Worm (Caenorhabditis elegans) whole organism, L4 larva: ENCODE data around the gene ain-1.
A peak's percentile ranks its signal among the peaks of the same experiment; 100 is the strongest.

ENCODE experiments used
- attf-4 ChIP-seq: sonication (generic microtip); optimal IDR thresholded peaks from 3 replicates; lab custom pipeline; 2017; ENCODE audit warnings: missing biosample characterization, missing genetic modification characterization
- dmd-9 ChIP-seq: fragments of 200-800 bp; sonication (Bioruptor generic); IDR thresholded peaks from 2 replicates; pipeline ENCODE4 v1.3.6; 2022; ENCODE audit warnings: missing genetic modification reagents, missing genetic modification characterization, missing compliant biosample characterization
- lsy-2 ChIP-seq, 2 experiments: fragments of 150-350 bp in 1 of 2; sonication (generic microtip) in 1 of 2; optimal IDR thresholded peaks; 2 replicates each; lab custom pipeline; 2014 to 2017; ENCODE audit warnings: missing biosample characterization in 2 of 2, missing genetic modification characterization in 2 of 2
- mxl-3 ChIP-seq: fragments of 200-800 bp; sonication (Bioruptor generic); optimal IDR thresholded peaks from 2 replicates; lab custom pipeline; 2018; ENCODE audit warnings: mild to moderate bottlenecking, missing genetic modification characterization, missing compliant biosample characterization
- nhr-102 ChIP-seq: sonication (generic microtip); optimal IDR thresholded peaks from 2 replicates; lab custom pipeline; 2016; ENCODE audit warnings: mild to moderate bottlenecking, missing genetic modification characterization, moderate library complexity, missing compliant biosample characterization
- nhr-28 ChIP-seq: fragments of 150-350 bp; optimal IDR thresholded peaks from 2 replicates; lab custom pipeline; 2014; ENCODE audit warnings: missing biosample characterization, missing genetic modification characterization
- snpc-1.2 ChIP-seq: fragments of 200-800 bp; sonication (Bioruptor generic); IDR thresholded peaks from 2 replicates; pipeline ENCODE4 v1.3.6; 2022; ENCODE audit warnings: missing genetic modification reagents, missing genetic modification characterization, missing compliant biosample characterization
- unc-62 ChIP-seq, 3 experiments: fragments of 150-350 bp in 1 of 3; sonication (generic microtip); optimal IDR thresholded peaks in 2 of 3; peaks in 1 of 3; 1 replicate in 1 of 3; 2 replicates in 2 of 3; lab custom pipeline; 2014 to 2017; ENCODE audit warnings: missing biosample characterization in 3 of 3, missing genetic modification characterization in 3 of 3, missing genetic modification reagents in 3 of 3, missing genotype in 1 of 3

ain-1 gene

DNA sequence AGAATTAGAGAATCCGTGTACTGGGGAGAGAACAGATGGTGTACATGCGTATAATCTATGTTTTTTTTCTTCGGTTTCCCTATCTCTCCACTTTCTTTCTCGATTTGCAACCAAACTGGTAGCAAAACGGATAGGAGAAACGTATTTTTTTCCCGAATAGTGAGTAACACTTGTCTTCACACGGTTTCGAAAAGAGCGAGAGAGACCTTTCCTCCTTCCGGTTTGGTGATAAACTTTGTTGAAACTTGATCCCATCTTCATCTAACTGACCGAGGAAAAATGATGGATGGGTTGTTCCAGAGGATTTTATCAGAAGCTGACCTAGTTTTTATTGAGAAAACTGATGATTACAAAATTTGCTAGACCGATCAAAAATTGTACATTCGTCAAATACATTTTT is 45.1 kb downstream of the ain-1 start:
- TF ChIP-seq snpc-1.2 (GFP tag; lab: Robert Waterston, UW): no peak
- TF ChIP-seq unc-62 (GFP tag; optimal IDR thresholded peaks at IDR 0.05 in 1 of 2; lab: Kevin White, UChicago): peak in 1 of 2 experiments; percentile 60
- no peak for TF ChIP-seq unc-62 (tag; optimal IDR thresholded peaks at IDR 0.05; lab: Kevin White, UChicago)
- TF ChIP-seq lsy-2 (tag; optimal IDR thresholded peaks at IDR 0.05; lab: Kevin White, UChicago): no peak
- peak; percentile 22 for TF ChIP-seq mxl-3 (GFP tag; lab: Kevin White, UChicago)
- peak; percentile 3 for TF ChIP-seq nhr-28
- TF ChIP-seq nhr-102: no peak

DNA sequence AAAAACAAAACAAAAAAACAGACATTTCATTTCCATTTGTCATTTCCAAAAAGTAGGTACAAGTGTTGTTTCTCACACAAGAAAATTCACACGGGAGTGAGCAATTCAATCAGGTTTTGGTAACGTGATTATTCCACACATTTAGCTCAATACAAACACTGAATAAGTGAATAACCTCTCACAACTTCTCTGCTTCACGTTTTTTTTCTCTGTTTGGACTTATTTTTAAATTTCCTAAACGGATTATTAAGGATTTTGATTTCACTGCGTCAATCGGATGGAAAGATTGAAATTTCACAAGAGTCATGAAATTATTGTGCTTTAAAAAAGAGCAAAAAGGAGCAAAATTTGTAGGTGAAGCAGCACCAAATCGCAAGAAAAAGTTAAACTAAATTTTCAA is 47.0 kb downstream of the ain-1 start:
- TF ChIP-seq nhr-102 (no peak), attf-4 (tag; lab: Kevin White, UChicago) (no peak), dmd-9 (GFP tag; lab: Robert Waterston, UW) (no peak)

DNA sequence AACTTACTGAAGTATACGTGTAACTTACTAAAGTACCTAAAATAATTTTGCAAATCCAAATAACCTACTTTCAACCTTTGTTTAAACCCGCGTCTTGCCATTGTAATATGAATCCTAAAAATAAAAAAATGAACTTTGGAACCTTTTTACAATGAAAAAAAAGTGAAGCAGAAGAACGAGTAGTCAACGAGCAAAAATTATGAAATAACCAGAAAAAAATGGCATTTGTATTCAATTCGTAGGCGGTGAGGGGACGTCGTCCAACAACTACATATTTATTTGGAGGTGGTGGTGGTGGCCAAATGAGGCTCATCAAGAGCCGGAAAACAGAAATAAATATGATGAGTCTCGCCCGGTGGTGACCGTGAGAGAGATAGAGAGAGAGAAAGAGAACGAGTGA is 49.5 kb downstream of the ain-1 start, which contains the start of gene F43B10.1:
Gene F43B10.1, minus strand, starts transcription at position 101 of the 400 bp plus-strand sequence.
- no peak for TF ChIP-seq snpc-1.2 (GFP tag; lab: Robert Waterston, UW)
- peak in 1 of 2 experiments; percentile 71 for TF ChIP-seq unc-62 (GFP tag; optimal IDR thresholded peaks at IDR 0.05 in 1 of 2; lab: Kevin White, UChicago)
- TF ChIP-seq unc-62 (tag; optimal IDR thresholded peaks at IDR 0.05; lab: Kevin White, UChicago): no peak
